Fruit fly (Drosophila melanogaster) whole organism, embryonic: ENCODE data around the gene CG6689.
A peak's percentile ranks its signal among the peaks of the same experiment; 100 is the strongest.

Experiments used
- Antp ChIP-seq: fragments of 200-800 bp; sonication (Bioruptor generic); optimal IDR thresholded peaks from 3 replicates; lab custom pipeline; 2016; ENCODE audit warnings: missing biosample characterization, missing genetic modification characterization
- Bteb2 ChIP-seq: fragments of 200-800 bp; sonication (Bioruptor generic); optimal IDR thresholded peaks from 2 replicates; lab custom pipeline; 2016; ENCODE audit warnings: missing biosample characterization, missing genetic modification characterization
- CG10959 ChIP-seq: fragments of 200-800 bp; sonication (Bioruptor generic); IDR thresholded peaks from 2 replicates; pipeline ENCODE4 v1.3.6; 2022; ENCODE audit warnings: missing biosample characterization, missing genetic modification characterization
- CG11085 ChIP-seq: fragments of 200-800 bp; sonication (Bioruptor generic); IDR thresholded peaks from 2 replicates; pipeline ENCODE4 v1.3.6; 2022; ENCODE audit warnings: missing biosample characterization, missing genetic modification characterization
- CG12155 ChIP-seq: fragments of 200-800 bp; sonication (Bioruptor generic); optimal IDR thresholded peaks from 3 replicates; lab custom pipeline; 2016; ENCODE audit warnings: missing biosample characterization, missing genetic modification characterization
- CG14667 ChIP-seq: fragments of 200-800 bp; sonication (Bioruptor generic); IDR thresholded peaks from 2 replicates; pipeline ENCODE4 v1.3.6; 2022; ENCODE audit warnings: missing biosample characterization, missing genetic modification characterization
- CG15269 ChIP-seq: fragments of 200-800 bp; sonication (Bioruptor generic); optimal IDR thresholded peaks from 2 replicates; lab custom pipeline; 2018; ENCODE audit warnings: missing biosample characterization, mild to moderate bottlenecking, missing genetic modification characterization, moderate library complexity
- CG18262 ChIP-seq: fragments of 200-800 bp; optimal IDR thresholded peaks from 3 replicates; lab custom pipeline; 2019; ENCODE audit warnings: missing biosample characterization, mild to moderate bottlenecking, missing genetic modification characterization, moderate library complexity
- CG2678 ChIP-seq: fragments of 200-800 bp; sonication (Bioruptor generic); optimal IDR thresholded peaks from 3 replicates; lab custom pipeline; 2019; ENCODE audit warnings: missing biosample characterization, mild to moderate bottlenecking, missing genetic modification characterization, moderate library complexity
- CG30403 ChIP-seq: fragments of 200-800 bp; sonication (Bioruptor generic); optimal IDR thresholded peaks from 3 replicates; lab custom pipeline; 2016; ENCODE audit warnings: missing biosample characterization, missing genetic modification characterization
- CG33557 ChIP-seq: fragments of 200-800 bp; sonication (Bioruptor generic); optimal IDR thresholded peaks from 2 replicates; lab custom pipeline; 2019; ENCODE audit warnings: missing biosample characterization, mild to moderate bottlenecking, missing genetic modification characterization, moderate library complexity
- CG34224 ChIP-seq: fragments of 200-800 bp; sonication (Bioruptor generic); IDR thresholded peaks from 3 replicates; pipeline ENCODE4 v1.3.6; 2022; ENCODE audit warnings: missing biosample characterization, missing genetic modification characterization; ENCODE audit not compliant: partially characterized antibody
- CG3726 ChIP-seq: fragments of 200-800 bp; sonication (Bioruptor generic); IDR thresholded peaks from 3 replicates; pipeline ENCODE4, ENCODE4 v1.3.6; 2022; ENCODE audit warnings: missing biosample characterization, missing genetic modification characterization
- CG6813 ChIP-seq: fragments of 200-800 bp; sonication (Bioruptor generic); optimal IDR thresholded peaks from 2 replicates; lab custom pipeline; 2017; ENCODE audit warnings: missing biosample characterization, missing genetic modification characterization, mild to moderate bottlenecking, moderate library complexity, missing genetic modification reagents
- CG8290 ChIP-seq, 3 experiments: fragments of 200-800 bp; sonication (Bioruptor generic); optimal IDR thresholded peaks; 2 replicates each; lab custom pipeline; 2016 to 2019; ENCODE audit warnings: missing biosample characterization in 3 of 3, missing genetic modification characterization in 3 of 3, mild to moderate bottlenecking in 2 of 3, moderate library complexity in 1 of 3
- CG8388 ChIP-seq: fragments of 200-800 bp; sonication (Bioruptor generic); optimal IDR thresholded peaks from 2 replicates; lab custom pipeline; 2019; ENCODE audit warnings: missing biosample characterization, mild to moderate bottlenecking, missing genetic modification characterization, moderate library complexity
- CG9727 ChIP-seq: fragments of 200-800 bp; sonication (Bioruptor generic); optimal IDR thresholded peaks from 3 replicates; lab custom pipeline; 2017; ENCODE audit warnings: missing biosample characterization, mild to moderate bottlenecking, missing genetic modification characterization
- HHEX ChIP-seq: fragments of 200-800 bp; sonication (Bioruptor generic); optimal IDR thresholded peaks from 3 replicates; lab custom pipeline; 2017; ENCODE audit warnings: missing biosample characterization, mild to moderate bottlenecking, missing genetic modification characterization, missing genetic modification reagents
- Hr39 ChIP-seq: fragments of >200 bp; optimal IDR thresholded peaks from 2 replicates; lab custom pipeline; 2017
- MTF-1 ChIP-seq: fragments of 200-800 bp; sonication (Bioruptor generic); optimal IDR thresholded peaks from 2 replicates; lab custom pipeline; 2018; ENCODE audit warnings: missing biosample characterization, mild to moderate bottlenecking, missing genetic modification characterization, borderline replicate concordance
- Mrtf ChIP-seq: fragments of 200-800 bp; sonication (Bioruptor generic); IDR thresholded peaks from 3 replicates; pipeline ENCODE4 v1.3.6; 2022; ENCODE audit warnings: missing biosample characterization, missing genetic modification characterization
- NC2β ChIP-seq: fragments of 200-800 bp; sonication (Bioruptor generic); optimal IDR thresholded peaks from 2 replicates; lab custom pipeline; 2016; ENCODE audit warnings: missing biosample characterization, missing genetic modification characterization
- Pdp1 ChIP-seq, 2 experiments: fragments of 200-800 bp; sonication (Bioruptor generic); optimal IDR thresholded peaks; 3 replicates each; lab custom pipeline; 2016; ENCODE audit warnings: missing biosample characterization in 2 of 2, missing genetic modification characterization in 2 of 2, mild to moderate bottlenecking in 1 of 2, moderate library complexity in 1 of 2
- Ravus ChIP-seq: fragments of 200-800 bp; sonication (Bioruptor generic); IDR thresholded peaks from 2 replicates; pipeline ENCODE4 v1.3.6; 2022; ENCODE audit warnings: missing biosample characterization, missing genetic modification characterization
- Sox102F ChIP-seq: fragments of 200-800 bp; sonication (Bioruptor generic); optimal IDR thresholded peaks from 2 replicates; lab custom pipeline; 2018; ENCODE audit warnings: missing biosample characterization, mild to moderate bottlenecking, missing genetic modification characterization, moderate library complexity
- Sry-β ChIP-seq: fragments of 200-800 bp; sonication (Bioruptor generic); optimal IDR thresholded peaks from 2 replicates; lab custom pipeline; 2018; ENCODE audit warnings: missing biosample characterization, mild to moderate bottlenecking, missing genetic modification characterization, moderate library complexity
- btn ChIP-seq: fragments of 200-800 bp; sonication (Bioruptor generic); optimal IDR thresholded peaks from 2 replicates; lab custom pipeline; 2016; ENCODE audit warnings: missing biosample characterization, missing genetic modification characterization
- chinmo ChIP-seq: fragments of 200-800 bp; sonication (Bioruptor generic); IDR thresholded peaks from 4 replicates; pipeline ENCODE4 v1.3.6; 2022; ENCODE audit warnings: missing biosample characterization, missing genetic modification characterization; ENCODE audit not compliant: partially characterized antibody
- dpn ChIP-seq, 2 experiments: fragments of 200-800 bp; sonication (Bioruptor generic); optimal IDR thresholded peaks; 3 replicates each; lab custom pipeline; 2016; ENCODE audit warnings: missing biosample characterization in 2 of 2, missing genetic modification characterization in 2 of 2
- dysf ChIP-seq: fragments of 200-800 bp; sonication (Bioruptor generic); IDR thresholded peaks from 3 replicates; pipeline ENCODE4 v1.3.6; 2022; ENCODE audit warnings: missing biosample characterization, missing genetic modification characterization
- fd3F ChIP-seq: fragments of 200-800 bp; sonication (Bioruptor generic); optimal IDR thresholded peaks from 2 replicates; lab custom pipeline; 2018; ENCODE audit warnings: missing biosample characterization, mild to moderate bottlenecking, missing genetic modification characterization, moderate library complexity
- fd96Cb ChIP-seq: fragments of 200-800 bp; sonication (Bioruptor generic); optimal IDR thresholded peaks from 2 replicates; lab custom pipeline; 2018; ENCODE audit warnings: missing biosample characterization, mild to moderate bottlenecking, missing genetic modification characterization, moderate library complexity
- ind ChIP-seq: fragments of 200-800 bp; sonication (Bioruptor generic); optimal IDR thresholded peaks from 3 replicates; lab custom pipeline; 2016; ENCODE audit warnings: missing biosample characterization, missing genetic modification characterization
- jing ChIP-seq: fragments of 200-800 bp; sonication (Bioruptor generic); optimal IDR thresholded peaks from 2 replicates; lab custom pipeline; 2018; ENCODE audit warnings: missing biosample characterization, mild to moderate bottlenecking, missing genetic modification characterization
- lab ChIP-seq: fragments of 200-800 bp; sonication (Bioruptor generic); optimal IDR thresholded peaks from 3 replicates; lab custom pipeline; 2017; ENCODE audit warnings: missing biosample characterization, missing genetic modification characterization, mild to moderate bottlenecking, moderate library complexity, missing genetic modification reagents
- lmd ChIP-seq: fragments of 200-800 bp; sonication (Bioruptor generic); IDR thresholded peaks from 2 replicates; pipeline ENCODE4 v1.3.6; 2022; ENCODE audit warnings: missing biosample characterization, missing genetic modification characterization
- mam ChIP-seq: fragments of 200-800 bp; sonication (Bioruptor generic); optimal IDR thresholded peaks from 3 replicates; lab custom pipeline; 2016; ENCODE audit warnings: missing biosample characterization, missing genetic modification characterization
- nerfin-2 ChIP-seq: fragments of 200-800 bp; sonication (Bioruptor generic); IDR thresholded peaks from 2 replicates; pipeline ENCODE4 v1.3.6; 2022; ENCODE audit warnings: missing biosample characterization, missing genetic modification characterization; ENCODE audit not compliant: partially characterized antibody
- psq ChIP-seq: fragments of 200-800 bp; sonication (Bioruptor generic); optimal IDR thresholded peaks from 2 replicates; lab custom pipeline; 2017; ENCODE audit warnings: missing biosample characterization, missing genetic modification characterization
- run ChIP-seq: fragments of 200-800 bp; sonication (Bioruptor generic); optimal IDR thresholded peaks from 3 replicates; lab custom pipeline; 2018; ENCODE audit warnings: missing biosample characterization, mild to moderate bottlenecking, missing genetic modification characterization
- tll ChIP-seq, 2 experiments: fragments of 200-800 bp in 1 of 2; fragments of >200 bp in 1 of 2; sonication (Bioruptor generic) in 1 of 2; optimal IDR thresholded peaks; 2 replicates each; lab custom pipeline; 2017 to 2019; ENCODE audit warnings: missing biosample characterization in 2 of 2, missing genetic modification characterization in 2 of 2, mild to moderate bottlenecking in 1 of 2, moderate library complexity in 1 of 2
- trem ChIP-seq: fragments of 200-800 bp; optimal IDR thresholded peaks from 3 replicates; lab custom pipeline; 2019; ENCODE audit warnings: missing biosample characterization, mild to moderate bottlenecking, missing genetic modification characterization, moderate library complexity
- unc-4 ChIP-seq: fragments of 200-800 bp; sonication (Bioruptor generic); IDR thresholded peaks from 2 replicates; pipeline ENCODE4 v1.3.6; 2022; ENCODE audit warnings: missing biosample characterization, missing genetic modification characterization; ENCODE audit not compliant: partially characterized antibody
- wdn ChIP-seq: fragments of 200-800 bp; sonication (Bioruptor generic); IDR thresholded peaks from 2 replicates; pipeline ENCODE4 v1.3.6; 2022; ENCODE audit warnings: missing biosample characterization, missing genetic modification characterization
- wek ChIP-seq: fragments of 200-800 bp; sonication (Bioruptor generic); optimal IDR thresholded peaks from 3 replicates; lab custom pipeline; 2018; ENCODE audit warnings: missing biosample characterization, mild to moderate bottlenecking, missing genetic modification characterization, moderate library complexity
- zen2 ChIP-seq: fragments of 200-800 bp; sonication (Bioruptor generic); IDR thresholded peaks from 3 replicates; pipeline ENCODE4 v1.3.6; 2022; ENCODE audit warnings: missing biosample characterization, missing genetic modification characterization; ENCODE audit not compliant: partially characterized antibody
- zfh2 ChIP-seq: fragments of 200-800 bp; sonication (Bioruptor generic); optimal IDR thresholded peaks from 2 replicates; lab custom pipeline; 2016; ENCODE audit warnings: missing biosample characterization, missing genetic modification characterization

The CG6689 gene

DNA sequence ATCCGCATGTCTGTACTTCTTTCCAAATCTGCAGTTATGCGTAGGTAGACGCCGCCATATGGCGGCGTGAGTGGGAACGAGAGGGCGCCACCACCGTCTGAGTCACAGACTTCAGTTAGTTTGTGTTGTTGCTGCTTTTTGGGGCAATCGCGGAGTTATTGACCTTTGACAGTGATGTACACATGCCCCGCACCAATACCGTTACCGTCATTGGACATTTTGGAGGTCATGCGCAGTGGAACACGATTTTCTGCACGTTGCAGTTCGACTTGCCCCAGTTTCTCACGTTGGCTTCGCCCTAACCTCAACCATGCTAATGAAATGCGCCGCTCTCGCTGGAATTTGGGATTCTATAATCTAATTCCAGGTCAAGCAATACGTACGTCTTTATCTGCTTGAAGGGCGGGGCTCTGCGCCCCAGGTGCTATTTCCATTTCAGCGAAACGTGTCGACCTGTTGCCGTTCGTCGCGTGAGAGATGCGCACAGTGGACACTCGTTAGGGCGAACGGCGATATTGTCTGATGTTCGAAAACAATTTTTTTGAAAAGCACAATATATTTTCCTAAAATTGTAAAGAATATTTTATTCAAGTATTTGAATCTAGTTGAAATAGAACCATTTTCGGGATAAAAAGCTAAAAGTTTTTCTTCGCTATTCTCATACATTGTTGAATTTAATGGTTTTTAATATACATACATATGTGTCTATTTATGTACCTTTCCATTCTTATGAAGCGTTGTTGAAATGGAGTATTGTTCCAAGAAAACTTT is 8.4 kb downstream of the CG6689 start:
- TF ChIP-seq Pdp1 (GFP tag; optimal IDR thresholded peaks at IDR 0.05; lab: Kevin White, UChicago) (peak; percentile 74 to 81), ind (peak; percentile 83), CG10959 (GFP tag; lab: Robert Waterston, UW) (no peak), fd3F (peak; percentile 57), CG3726 (peak; percentile 53; the same call in 1 of the 3 replicates), CG6813 (GFP tag; lab: Kevin White, UChicago) (no peak), btn (GFP tag; lab: Kevin White, UChicago) (no peak), jing (GFP tag; lab: Kevin White, UChicago) (no peak), lab (peak; percentile 80), dpn (GFP tag; optimal IDR thresholded peaks at IDR 0.05; lab: Kevin White, UChicago) (peak; percentile 78 to 86), run (tag; lab: Kevin White, UChicago) (no peak), psq (GFP tag; lab: Kevin White, UChicago) (peak; percentile 40), CG11085 (GFP tag; lab: Robert Waterston, UW) (peak; percentile 64), Hr39 (lab: Kevin White, UChicago) (no peak), CG8290 (GFP tag; optimal IDR thresholded peaks at IDR 0.05; lab: Kevin White, UChicago) (peak; percentile 62), CG8290 (tag; optimal IDR thresholded peaks at IDR 0.05; lab: Kevin White, UChicago) (peak in 1 of 2 experiments; percentile 81), unc-4 (GFP tag; lab: Robert Waterston, UW) (no peak), Antp (GFP tag; lab: Kevin White, UChicago) (peak; percentile 65), CG34224 (GFP tag; lab: Robert Waterston, UW) (no peak), HHEX (peak; percentile 60), wek (no peak), CG12155 (GFP tag; lab: Kevin White, UChicago) (peak; percentile 89), Sox102F (GFP tag; lab: Kevin White, UChicago) (peak; percentile 75), trem (tag; lab: Kevin White, UChicago) (peak; percentile 39), Mrtf (GFP tag; lab: Robert Waterston, UW) (peak; percentile 64), zfh2 (GFP tag; lab: Kevin White, UChicago) (peak; percentile 81), MTF-1 (GFP tag; lab: Kevin White, UChicago) (no peak), CG8388 (GFP tag; lab: Kevin White, UChicago) (peak; percentile 43), nerfin-2 (GFP tag; lab: Robert Waterston, UW) (no peak), dysf (GFP tag; lab: Robert Waterston, UW) (peak; percentile 82), CG9727 (GFP tag; lab: Kevin White, UChicago) (peak; percentile 61), CG18262 (tag; lab: Kevin White, UChicago) (peak; percentile 61), CG30403 (peak; percentile 88), Ravus (GFP tag; lab: Robert Waterston, UW) (peak; percentile 33), zen2 (GFP tag; lab: Robert Waterston, UW) (no peak), lmd (GFP tag; lab: Robert Waterston, UW) (peak; percentile 81), tll (GFP tag; optimal IDR thresholded peaks at IDR 0.05; lab: Kevin White, UChicago) (peak in 1 of 2 experiments; percentile 5), CG15269 (tag; lab: Kevin White, UChicago) (peak; percentile 70), Sry-β (peak; percentile 90), chinmo (GFP tag; lab: Robert Waterston, UW) (peak; percentile 83; the same call in 3 of the 4 replicates), CG14667 (GFP tag; lab: Robert Waterston, UW) (peak; percentile 70), NC2β (GFP tag; lab: Kevin White, UChicago) (peak; percentile 48), Bteb2 (GFP tag; lab: Kevin White, UChicago) (peak; percentile 67), CG2678 (peak; percentile 76), wdn (GFP tag; lab: Robert Waterston, UW) (peak; percentile 57), CG33557 (GFP tag; lab: Kevin White, UChicago) (peak; percentile 27), mam (GFP tag; lab: Kevin White, UChicago) (peak; percentile 87), fd96Cb (tag; lab: Kevin White, UChicago) (peak; percentile 59)
